ENCODE assay signal across 1 worm cellular context in the genomic region with DNA sequence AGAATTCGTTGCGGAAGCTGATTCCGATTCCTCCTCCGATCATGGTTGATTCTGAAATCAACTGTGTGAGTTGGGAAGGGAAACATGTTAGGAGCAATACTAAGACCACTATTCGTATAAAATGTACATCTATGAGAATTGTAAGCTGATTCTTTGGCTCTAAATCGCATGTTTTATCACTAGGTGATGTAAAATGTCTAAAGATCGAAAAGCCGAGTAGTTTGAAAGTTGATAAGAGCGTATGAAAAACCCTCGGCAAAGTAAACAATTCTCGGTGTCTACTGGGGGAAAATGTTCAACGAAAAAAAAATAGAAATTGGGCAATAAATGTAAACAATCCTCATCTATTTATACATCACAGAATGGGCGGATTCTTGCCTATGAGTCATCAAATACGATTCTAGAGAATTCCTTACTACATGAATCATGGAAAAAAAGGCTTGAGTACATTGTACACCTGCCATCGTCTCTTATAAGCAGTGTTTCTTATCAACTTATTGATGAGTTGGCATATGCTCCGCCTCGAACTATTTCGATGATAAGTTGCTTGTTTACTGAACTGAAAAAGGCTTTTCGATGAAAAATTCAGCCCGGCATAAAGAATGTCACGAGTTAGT.
TF ChIP-seq lines count a peak whose summit lies in the region.

lec-6 (minus strand) TSS at position 51 of the 617 bp plus-strand sequence.

TF ChIP-seq in whole organism, L4 larva, 104 proteins besides CTCF, POLR2A, EP300 and RAD21 (continued from another document):
- TF ChIP-seq lin-38 (GFP tag; IDR thresholded peaks at IDR 0.05; lab: Robert Waterston, UW) (0 out of 2 replicates have a peak, but pooled peaks have one; percentile 29), tra-1 (GFP tag; IDR thresholded peaks at IDR 0.05; lab: Robert Waterston, UW) (peak; percentile 75)
